Fruit fly (Drosophila melanogaster) whole organism, embryonic: Measurements from ENCODE around the gene CG17612.
A peak's percentile ranks its signal among the peaks of the same experiment; 100 is the strongest.

Source experiments
- BEAF-32 ChIP-seq: fragments of 200-800 bp; sonication (Bioruptor generic); optimal IDR thresholded peaks from 3 replicates; lab custom pipeline; 2017; ENCODE audit warnings: missing biosample characterization, missing genetic modification characterization, mild to moderate bottlenecking, moderate library complexity, missing genetic modification reagents
- CG10209 ChIP-seq: fragments of 200-800 bp; sonication (Bioruptor generic); optimal IDR thresholded peaks from 3 replicates; lab custom pipeline; 2017; ENCODE audit warnings: missing biosample characterization, mild to moderate bottlenecking, missing genetic modification characterization, missing genetic modification reagents
- CG11247 ChIP-seq: fragments of 200-800 bp; sonication (Bioruptor generic); IDR thresholded peaks from 2 replicates; pipeline ENCODE4 v1.3.6; 2022; ENCODE audit warnings: missing biosample characterization, missing genetic modification characterization
- CG12236 ChIP-seq: fragments of 200-800 bp; sonication (Bioruptor generic); optimal IDR thresholded peaks from 2 replicates; lab custom pipeline; 2016; ENCODE audit warnings: missing biosample characterization, missing genetic modification characterization
- CG12391 ChIP-seq: fragments of 200-800 bp; sonication (Bioruptor generic); optimal IDR thresholded peaks from 3 replicates; lab custom pipeline; 2018; ENCODE audit warnings: missing biosample characterization, mild to moderate bottlenecking, missing genetic modification characterization, moderate library complexity
- CG12744 ChIP-seq: fragments of 200-800 bp; sonication (Bioruptor generic); optimal IDR thresholded peaks from 2 replicates; lab custom pipeline; 2016; ENCODE audit warnings: missing biosample characterization, missing genetic modification characterization
- CG12942 ChIP-seq: fragments of 200-800 bp; sonication (Bioruptor generic); optimal IDR thresholded peaks from 3 replicates; lab custom pipeline; 2016; ENCODE audit warnings: missing biosample characterization, missing genetic modification characterization
- CG13424 ChIP-seq: fragments of 200-800 bp; sonication (Bioruptor generic); optimal IDR thresholded peaks from 2 replicates; lab custom pipeline; 2019; ENCODE audit warnings: missing biosample characterization, mild to moderate bottlenecking, missing genetic modification characterization, moderate library complexity
- CG13775 ChIP-seq: fragments of 200-800 bp; sonication (Bioruptor generic); optimal IDR thresholded peaks from 3 replicates; lab custom pipeline; 2017; ENCODE audit warnings: missing biosample characterization, mild to moderate bottlenecking, missing genetic modification characterization
- CG14710 ChIP-seq: fragments of 200-800 bp; sonication (Bioruptor generic); optimal IDR thresholded peaks from 3 replicates; lab custom pipeline; 2019; ENCODE audit warnings: missing biosample characterization, mild to moderate bottlenecking, missing genetic modification characterization, moderate library complexity
- CG17829 ChIP-seq: fragments of 200-800 bp; optimal IDR thresholded peaks from 2 replicates; lab custom pipeline; 2019; ENCODE audit warnings: missing biosample characterization, mild to moderate bottlenecking, missing genetic modification characterization, moderate library complexity
- CG2116 ChIP-seq: fragments of 200-800 bp; sonication (Bioruptor generic); optimal IDR thresholded peaks from 3 replicates; lab custom pipeline; 2018; ENCODE audit warnings: missing biosample characterization, mild to moderate bottlenecking, missing genetic modification characterization
- CG2199 ChIP-seq: fragments of 200-800 bp; sonication (Bioruptor generic); IDR thresholded peaks from 3 replicates; pipeline ENCODE4 v1.3.6; 2022; ENCODE audit warnings: missing biosample characterization, missing genetic modification characterization
- CG30403 ChIP-seq: fragments of 200-800 bp; sonication (Bioruptor generic); optimal IDR thresholded peaks from 3 replicates; lab custom pipeline; 2016; ENCODE audit warnings: missing biosample characterization, missing genetic modification characterization
- CG4730 ChIP-seq: fragments of 200-800 bp; sonication (Bioruptor generic); IDR thresholded peaks from 2 replicates; pipeline ENCODE4 v1.3.6; 2022; ENCODE audit warnings: missing biosample characterization, missing genetic modification characterization
- CG4854 ChIP-seq: fragments of 200-800 bp; sonication (Bioruptor generic); optimal IDR thresholded peaks from 2 replicates; lab custom pipeline; 2016; ENCODE audit warnings: missing biosample characterization, missing genetic modification characterization, inconsistent platforms
- CG7357 ChIP-seq: fragments of 200-800 bp; sonication (Bioruptor generic); IDR thresholded peaks from 3 replicates; pipeline ENCODE4 v1.3.6; 2022; ENCODE audit warnings: missing biosample characterization, missing genetic modification characterization
- CG8290 ChIP-seq, 3 experiments: fragments of 200-800 bp; sonication (Bioruptor generic); optimal IDR thresholded peaks; 2 replicates each; lab custom pipeline; 2016 to 2019; ENCODE audit warnings: missing biosample characterization in 3 of 3, missing genetic modification characterization in 3 of 3, mild to moderate bottlenecking in 2 of 3, moderate library complexity in 1 of 3
- CG8765 ChIP-seq: fragments of 200-800 bp; sonication (Bioruptor generic); IDR thresholded peaks from 2 replicates; pipeline ENCODE4 v1.3.6; 2022; ENCODE audit warnings: missing biosample characterization, missing genetic modification characterization
- Dek ChIP-seq: fragments of 200-800 bp; sonication (Bioruptor generic); optimal IDR thresholded peaks from 3 replicates; lab custom pipeline; 2019; ENCODE audit warnings: missing biosample characterization, mild to moderate bottlenecking, missing genetic modification characterization, moderate library complexity
- Dip2 ChIP-seq: fragments of 200-800 bp; sonication (Bioruptor generic); IDR thresholded peaks from 2 replicates; pipeline ENCODE4 v1.3.6; 2022; ENCODE audit warnings: missing biosample characterization, missing genetic modification characterization
- Dp ChIP-seq: fragments of 200-800 bp; sonication (Bioruptor generic); optimal IDR thresholded peaks from 2 replicates; lab custom pipeline; 2018; ENCODE audit warnings: missing biosample characterization, mild to moderate bottlenecking, missing genetic modification characterization, moderate library complexity
- HLH3B ChIP-seq: fragments of 200-800 bp; sonication (Bioruptor generic); IDR thresholded peaks from 2 replicates; pipeline ENCODE4 v1.3.6; 2022; ENCODE audit warnings: missing biosample characterization, missing genetic modification characterization
- NC2β ChIP-seq: fragments of 200-800 bp; sonication (Bioruptor generic); optimal IDR thresholded peaks from 2 replicates; lab custom pipeline; 2016; ENCODE audit warnings: missing biosample characterization, missing genetic modification characterization
- Nf-YB ChIP-seq: fragments of 200-800 bp; sonication (Bioruptor generic); optimal IDR thresholded peaks from 3 replicates; lab custom pipeline; 2019; ENCODE audit warnings: missing biosample characterization, mild to moderate bottlenecking, missing genetic modification characterization, moderate library complexity
- Pdp1 ChIP-seq, 2 experiments: fragments of 200-800 bp; sonication (Bioruptor generic); optimal IDR thresholded peaks; 3 replicates each; lab custom pipeline; 2016; ENCODE audit warnings: missing biosample characterization in 2 of 2, missing genetic modification characterization in 2 of 2, mild to moderate bottlenecking in 1 of 2, moderate library complexity in 1 of 2
- Scr ChIP-seq: fragments of 200-800 bp; sonication (Bioruptor generic); IDR thresholded peaks from 2 replicates; pipeline ENCODE4 v1.3.6; 2022; ENCODE audit warnings: missing biosample characterization, missing genetic modification characterization; ENCODE audit not compliant: partially characterized antibody
- Trl ChIP-seq, 3 experiments: fragments of >200 bp in 2 of 3; fragments of 200-800 bp in 1 of 3; sonication (Bioruptor generic) in 1 of 3; optimal IDR thresholded peaks; 2 replicates in 1 of 3; 3 replicates in 2 of 3; lab custom pipeline; 2016 to 2017; ENCODE audit warnings: missing biosample characterization in 1 of 3, missing genetic modification characterization in 1 of 3
- YL-1 ChIP-seq: fragments of 200-800 bp; sonication (Bioruptor generic); optimal IDR thresholded peaks from 3 replicates; lab custom pipeline; 2017; ENCODE audit warnings: missing biosample characterization, mild to moderate bottlenecking, missing genetic modification characterization
- amos ChIP-seq: fragments of 200-800 bp; sonication (Bioruptor generic); IDR thresholded peaks from 2 replicates; pipeline ENCODE4 v1.3.6; 2022; ENCODE audit warnings: missing biosample characterization, missing genetic modification characterization; ENCODE audit not compliant: partially characterized antibody
- ash1 ChIP-seq: fragments of 200-800 bp; sonication (Bioruptor generic); optimal IDR thresholded peaks from 2 replicates; lab custom pipeline; 2018; ENCODE audit warnings: missing biosample characterization, mild to moderate bottlenecking, missing genetic modification characterization
- bbx ChIP-seq: fragments of 200-800 bp; sonication (Bioruptor generic); IDR thresholded peaks from 2 replicates; pipeline ENCODE4 v1.3.6; 2022; ENCODE audit warnings: missing biosample characterization, missing genetic modification characterization; ENCODE audit not compliant: partially characterized antibody
- chinmo ChIP-seq: fragments of 200-800 bp; sonication (Bioruptor generic); IDR thresholded peaks from 4 replicates; pipeline ENCODE4 v1.3.6; 2022; ENCODE audit warnings: missing biosample characterization, missing genetic modification characterization; ENCODE audit not compliant: partially characterized antibody
- crp ChIP-seq, 2 experiments: fragments of 200-800 bp; sonication (Bioruptor generic); optimal IDR thresholded peaks; 2 replicates in 1 of 2; 3 replicates in 1 of 2; lab custom pipeline; 2017; ENCODE audit warnings: missing biosample characterization in 2 of 2, missing genetic modification characterization in 2 of 2, mild to moderate bottlenecking in 1 of 2, moderate library complexity in 1 of 2
- dimm ChIP-seq: fragments of 200-800 bp; sonication (Bioruptor generic); IDR thresholded peaks from 2 replicates; pipeline ENCODE4 v1.3.6; 2022; ENCODE audit warnings: missing biosample characterization, missing genetic modification characterization
- dmrt99B ChIP-seq: fragments of 200-800 bp; sonication (Bioruptor generic); optimal IDR thresholded peaks from 2 replicates; lab custom pipeline; 2018; ENCODE audit warnings: missing biosample characterization, mild to moderate bottlenecking, missing genetic modification characterization, moderate library complexity
- gcm2 ChIP-seq: fragments of 200-800 bp; sonication (Bioruptor generic); optimal IDR thresholded peaks from 2 replicates; lab custom pipeline; 2016; ENCODE audit warnings: missing biosample characterization, missing genetic modification characterization
- mirr ChIP-seq: fragments of 200-800 bp; sonication (Bioruptor generic); optimal IDR thresholded peaks from 3 replicates; lab custom pipeline; 2018; ENCODE audit warnings: missing biosample characterization, mild to moderate bottlenecking, missing genetic modification characterization
- pzg ChIP-seq: fragments of 200-800 bp; sonication (Bioruptor generic); optimal IDR thresholded peaks from 3 replicates; lab custom pipeline; 2018; ENCODE audit warnings: missing biosample characterization, mild to moderate bottlenecking, missing genetic modification characterization, moderate library complexity
- sens ChIP-seq: fragments of 200-800 bp; sonication (Bioruptor generic); peaks from one replicate; lab custom pipeline; 2016; ENCODE audit warnings: missing biosample characterization, missing genetic modification characterization
- seq ChIP-seq: fragments of 200-800 bp; sonication (Bioruptor generic); IDR thresholded peaks from 2 replicates; pipeline ENCODE4 v1.3.6; 2022; ENCODE audit warnings: missing biosample characterization, missing genetic modification characterization
- shn ChIP-seq: fragments of 200-800 bp; sonication (Bioruptor generic); optimal IDR thresholded peaks from 3 replicates; lab custom pipeline; 2016; ENCODE audit warnings: missing biosample characterization, missing genetic modification characterization
- slp2 ChIP-seq: fragments of 200-800 bp; sonication (Bioruptor generic); optimal IDR thresholded peaks from 2 replicates; lab custom pipeline; 2016; ENCODE audit warnings: missing biosample characterization, missing genetic modification characterization
- stwl ChIP-seq: fragments of 200-800 bp; sonication (Bioruptor generic); optimal IDR thresholded peaks from 3 replicates; lab custom pipeline; 2018; ENCODE audit warnings: missing biosample characterization, mild to moderate bottlenecking, missing genetic modification characterization, moderate library complexity
- trem ChIP-seq: fragments of 200-800 bp; optimal IDR thresholded peaks from 3 replicates; lab custom pipeline; 2019; ENCODE audit warnings: missing biosample characterization, mild to moderate bottlenecking, missing genetic modification characterization, moderate library complexity
- trh ChIP-seq: fragments of 200-800 bp; sonication (Bioruptor generic); optimal IDR thresholded peaks from 2 replicates; lab custom pipeline; 2016; ENCODE audit warnings: missing biosample characterization, missing genetic modification characterization
- vvl ChIP-seq: fragments of 200-800 bp; sonication (Bioruptor generic); IDR thresholded peaks from 2 replicates; pipeline ENCODE4 v1.3.6; 2022; ENCODE audit warnings: missing biosample characterization, missing genetic modification characterization

The CG17612 gene

DNA sequence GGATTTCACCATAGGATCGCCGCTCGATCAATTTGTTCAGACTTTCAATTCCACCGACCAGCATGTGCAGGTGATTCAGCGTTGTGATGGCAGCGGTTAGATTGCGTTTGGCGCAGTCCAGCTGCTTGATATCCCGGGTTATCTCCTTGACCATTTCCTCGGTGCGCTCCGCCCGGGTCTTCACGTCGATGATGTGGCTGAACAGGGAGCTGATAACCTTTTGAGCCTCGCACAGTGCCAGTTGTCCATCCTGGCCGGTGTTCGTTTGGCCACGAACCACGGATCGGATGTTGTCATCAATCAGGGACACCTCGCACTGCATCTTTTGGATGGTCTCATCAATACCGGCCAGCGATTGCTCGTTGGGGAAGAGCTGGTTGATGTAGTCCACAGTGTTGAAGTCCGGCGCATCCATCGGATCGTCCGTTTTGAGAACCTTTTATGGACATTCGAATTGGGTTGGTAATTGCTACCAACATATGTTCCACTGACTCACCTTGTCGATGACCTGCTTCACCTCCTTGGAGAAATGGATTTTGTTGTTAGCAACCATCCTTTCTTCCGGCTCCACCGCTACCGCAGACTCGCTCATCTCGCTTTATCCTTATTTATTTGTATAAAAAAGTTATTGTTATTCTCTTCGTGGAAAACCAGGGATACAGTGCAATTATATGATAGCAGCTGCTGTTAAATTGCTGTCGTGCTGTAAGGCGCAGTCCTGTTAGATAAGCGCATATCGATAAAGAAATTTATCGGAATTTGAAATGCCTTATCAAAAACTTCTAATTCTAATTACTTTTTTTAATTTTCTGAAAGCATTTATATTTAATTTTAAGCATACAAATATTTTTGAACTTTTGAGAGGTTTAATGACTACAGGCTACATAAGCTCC, 3.1 kb upstream of the CG17612 start, which contains the start of gene Vps53 (continued):
- TF ChIP-seq slp2 (no peak), mirr (GFP tag; lab: Kevin White, UChicago) (no peak), CG4854 (GFP tag; lab: Kevin White, UChicago) (no peak), CG12744 (GFP tag; lab: Kevin White, UChicago) (no peak), Scr (GFP tag; lab: Robert Waterston, UW) (peak; percentile 35; the same call in 1 of the 2 replicates), CG4730 (GFP tag; lab: Robert Waterston, UW) (no peak), dimm (GFP tag; lab: Robert Waterston, UW) (no peak), Dek (tag; lab: Kevin White, UChicago) (no peak), trem (tag; lab: Kevin White, UChicago) (peak; percentile 26), dmrt99B (tag; lab: Kevin White, UChicago) (no peak), CG30403 (GFP tag; lab: Kevin White, UChicago) (no peak), trh (no peak), CG12236 (GFP tag; lab: Kevin White, UChicago) (no peak), YL-1 (peak; percentile 15), CG8765 (GFP tag; lab: Robert Waterston, UW) (no peak), Trl (optimal IDR thresholded peaks at IDR 0.05; lab: Kevin White, UChicago) (no peak), Trl (GFP tag; optimal IDR thresholded peaks at IDR 0.05; lab: Kevin White, UChicago) (no peak), chinmo (GFP tag; lab: Robert Waterston, UW) (0 out of 4 replicates have a peak, but pooled peaks have one; percentile 55), CG12391 (tag; lab: Kevin White, UChicago) (no peak), gcm2 (no peak), CG2199 (GFP tag; lab: Robert Waterston, UW) (no peak), HLH3B (GFP tag; lab: Robert Waterston, UW) (no peak), ash1 (GFP tag; lab: Kevin White, UChicago) (no peak), CG8290 (GFP tag; optimal IDR thresholded peaks at IDR 0.05; lab: Kevin White, UChicago) (no peak), CG8290 (tag; optimal IDR thresholded peaks at IDR 0.05; lab: Kevin White, UChicago) (no peak), CG13424 (tag; lab: Kevin White, UChicago) (no peak), CG2116 (GFP tag; lab: Kevin White, UChicago) (peak; percentile 30), CG14710 (peak; percentile 11), CG17829 (no peak), NC2β (no peak), Dp (GFP tag; lab: Kevin White, UChicago) (peak; percentile 85), CG7357 (GFP tag; lab: Robert Waterston, UW) (no peak), sens (GFP tag; lab: Kevin White, UChicago) (peak; percentile 60), Dip2 (GFP tag; lab: Robert Waterston, UW) (no peak), CG12942 (GFP tag; lab: Kevin White, UChicago) (no peak), crp (GFP tag; optimal IDR thresholded peaks at IDR 0.05; lab: Kevin White, UChicago) (no peak), pzg (GFP tag; lab: Kevin White, UChicago) (peak; percentile 56), stwl (tag; lab: Kevin White, UChicago) (peak; percentile 24), amos (GFP tag; lab: Robert Waterston, UW) (peak; percentile 30; the same call in 1 of the 2 replicates), CG13775 (no peak), shn (GFP tag; lab: Kevin White, UChicago) (no peak), CG11247 (GFP tag; lab: Robert Waterston, UW) (no peak), vvl (no peak), bbx (GFP tag; lab: Robert Waterston, UW) (peak; percentile 47), CG10209 (no peak), BEAF-32 (GFP tag; lab: Kevin White, UChicago) (peak; percentile 54), Pdp1 (GFP tag; optimal IDR thresholded peaks at IDR 0.05; lab: Kevin White, UChicago) (peak in 1 of 2 experiments; percentile 82), seq (no peak), Nf-YB (GFP tag; lab: Kevin White, UChicago) (no peak)
